Worm (Caenorhabditis elegans) whole organism, L1 larva: ENCODE measurements around the gene ZK1128.7.

Experiments used
- C04F5.9 ChIP-seq: sonication (generic microtip); optimal IDR thresholded peaks from 2 replicates; lab custom pipeline; 2016; ENCODE audit warnings: missing genetic modification characterization, missing compliant biosample characterization
- C16A3.4 ChIP-seq: fragments of 150-350 bp; optimal IDR thresholded peaks from 2 replicates; lab custom pipeline; 2014; ENCODE audit warnings: missing biosample characterization, missing genetic modification characterization
- F16B12.6 ChIP-seq: fragments of 150-350 bp; optimal IDR thresholded peaks from 2 replicates; lab custom pipeline; 2014; ENCODE audit warnings: missing biosample characterization, missing genetic modification characterization
- Y116A8C.19 ChIP-seq: sonication (generic microtip); optimal IDR thresholded peaks from 2 replicates; lab custom pipeline; 2016; ENCODE audit warnings: missing compliant biosample characterization, missing genetic modification characterization, borderline replicate concordance
- ceh-82 ChIP-seq, 3 experiments: fragments of 150-350 bp in 1 of 3; sonication (generic microtip) in 2 of 3; optimal IDR thresholded peaks; 2 replicates each; lab custom pipeline; 2014 to 2017; ENCODE audit warnings: missing biosample characterization in 3 of 3, missing genetic modification characterization in 3 of 3
- ceh-90 ChIP-seq: sonication (generic microtip); optimal IDR thresholded peaks from 2 replicates; lab custom pipeline; 2016; ENCODE audit warnings: missing genetic modification characterization, missing compliant biosample characterization
- ces-1 ChIP-seq: fragments of 150-350 bp; optimal IDR thresholded peaks from 2 replicates; lab custom pipeline; 2014; ENCODE audit warnings: missing biosample characterization, missing genetic modification reagents, missing genetic modification characterization
- dsc-1 ChIP-seq: sonication (generic microtip); optimal IDR thresholded peaks from 2 replicates; lab custom pipeline; 2016; ENCODE audit warnings: mild to moderate bottlenecking, missing genetic modification characterization, missing compliant biosample characterization
- efl-1 ChIP-seq, 4 experiments: fragments of 150-350 bp; optimal IDR thresholded peaks in 3 of 4; peaks in 1 of 4; 1 replicate in 1 of 4; 2 replicates in 3 of 4; lab custom pipeline; 2014; ENCODE audit warnings: missing biosample characterization in 2 of 4, missing genetic modification characterization in 2 of 4, missing genetic modification reagents in 2 of 4
- egl-13 ChIP-seq: sonication (generic microtip); optimal IDR thresholded peaks from 2 replicates; lab custom pipeline; 2016; ENCODE audit warnings: missing genotype, missing genetic modification reagents, missing genetic modification characterization, missing compliant biosample characterization
- fkh-10 ChIP-seq: sonication (generic microtip); optimal IDR thresholded peaks from 2 replicates; lab custom pipeline; 2017; ENCODE audit warnings: missing biosample characterization, missing genetic modification reagents, missing genetic modification characterization
- fkh-4 ChIP-seq: sonication (generic microtip); optimal IDR thresholded peaks from 2 replicates; lab custom pipeline; 2016; ENCODE audit warnings: missing compliant biosample characterization, missing genetic modification characterization, borderline replicate concordance
- fkh-8 ChIP-seq: sonication (generic microtip); optimal IDR thresholded peaks from 2 replicates; lab custom pipeline; 2016; ENCODE audit warnings: mild to moderate bottlenecking, missing genetic modification characterization, missing compliant biosample characterization
- hlh-17 ChIP-seq: fragments of 200-800 bp; sonication (Bioruptor generic); optimal IDR thresholded peaks from 2 replicates; lab custom pipeline; 2018; ENCODE audit warnings: missing genetic modification characterization, mild to moderate bottlenecking, missing compliant biosample characterization, moderate library complexity, borderline replicate concordance
- jun-1 ChIP-seq: fragments of 150-350 bp; optimal IDR thresholded peaks from 2 replicates; lab custom pipeline; 2014; ENCODE audit warnings: missing biosample characterization, missing genetic modification reagents, missing genetic modification characterization
- lin-13 ChIP-seq: fragments of 150-350 bp; optimal IDR thresholded peaks from 2 replicates; lab custom pipeline; 2014; ENCODE audit warnings: missing biosample characterization, missing genetic modification reagents, missing genetic modification characterization
- lin-14 ChIP-seq: fragments of 200-800 bp; sonication (Bioruptor generic); optimal IDR thresholded peaks from 2 replicates; lab custom pipeline; 2018; ENCODE audit warnings: mild to moderate bottlenecking, missing genetic modification characterization, moderate library complexity, missing compliant biosample characterization
- lin-35 ChIP-seq, 2 experiments: fragments of 150-350 bp; optimal IDR thresholded peaks; 2 replicates each; lab custom pipeline; 2014; ENCODE audit warnings: missing biosample characterization in 2 of 2, missing genetic modification characterization in 2 of 2, missing genetic modification reagents in 2 of 2
- lir-3 ChIP-seq: sonication (generic microtip); optimal IDR thresholded peaks from 2 replicates; lab custom pipeline; 2016; ENCODE audit warnings: mild to moderate bottlenecking, missing genetic modification characterization, moderate library complexity, missing compliant biosample characterization; ENCODE audit not compliant: poor library complexity
- lsy-2 ChIP-seq, 2 experiments: fragments of 150-350 bp; optimal IDR thresholded peaks; 2 replicates each; lab custom pipeline; 2014; ENCODE audit warnings: missing biosample characterization in 2 of 2, missing genetic modification characterization in 2 of 2
- mep-1 ChIP-seq: fragments of 150-350 bp; optimal IDR thresholded peaks from 2 replicates; lab custom pipeline; 2014; ENCODE audit warnings: missing biosample characterization, missing genetic modification characterization
- nhr-11 ChIP-seq: fragments of 150-350 bp; optimal IDR thresholded peaks from 2 replicates; lab custom pipeline; 2014; ENCODE audit warnings: missing biosample characterization, missing genetic modification characterization
- nhr-19 ChIP-seq: fragments of 200-800 bp; sonication (Bioruptor generic); conservative IDR thresholded peaks from 2 replicates; pipeline ENCODE4 v1.3.6; 2022; ENCODE audit warnings: missing genetic modification characterization, missing compliant biosample characterization
- nhr-47 ChIP-seq: sonication (generic microtip); optimal IDR thresholded peaks from 2 replicates; lab custom pipeline; 2016; ENCODE audit warnings: mild to moderate bottlenecking, missing genetic modification characterization, moderate library complexity, missing compliant biosample characterization
- nhr-71 ChIP-seq: sonication (generic microtip); optimal IDR thresholded peaks from 2 replicates; lab custom pipeline; 2016; ENCODE audit warnings: mild to moderate bottlenecking, missing genetic modification characterization, moderate library complexity, missing compliant biosample characterization
- nhr-77 ChIP-seq: fragments of 150-350 bp; optimal IDR thresholded peaks from 2 replicates; lab custom pipeline; 2014; ENCODE audit warnings: missing biosample characterization, missing genetic modification characterization
- nhr-84 ChIP-seq: sonication (generic microtip); optimal IDR thresholded peaks from 2 replicates; lab custom pipeline; 2017; ENCODE audit warnings: missing biosample characterization, missing genetic modification characterization
- nhr-90 ChIP-seq: sonication (generic microtip); optimal IDR thresholded peaks from 2 replicates; lab custom pipeline; 2016; ENCODE audit warnings: mild to moderate bottlenecking, missing genetic modification characterization, missing compliant biosample characterization; ENCODE audit not compliant: poor library complexity
- pax-3 ChIP-seq: fragments of 200-800 bp; sonication (Bioruptor generic); optimal IDR thresholded peaks from 2 replicates; lab custom pipeline; 2018; ENCODE audit warnings: mild to moderate bottlenecking, missing genetic modification characterization, moderate library complexity, missing compliant biosample characterization
- rnt-1 ChIP-seq: sonication (generic microtip); optimal IDR thresholded peaks from 2 replicates; lab custom pipeline; 2016; ENCODE audit warnings: mild to moderate bottlenecking, missing genetic modification characterization, moderate library complexity, missing compliant biosample characterization
- snpc-4 ChIP-seq: fragments of 150-350 bp; optimal IDR thresholded peaks from 2 replicates; lab custom pipeline; 2014; ENCODE audit warnings: missing biosample characterization, missing genetic modification characterization
- snu-23 ChIP-seq: sonication (generic microtip); optimal IDR thresholded peaks from 2 replicates; lab custom pipeline; 2016; ENCODE audit warnings: missing genetic modification characterization, missing compliant biosample characterization
- sox-4 ChIP-seq: sonication (generic microtip); optimal IDR thresholded peaks from 2 replicates; lab custom pipeline; 2016; ENCODE audit warnings: missing genetic modification characterization, missing compliant biosample characterization
- swsn-7 ChIP-seq: sonication (generic microtip); optimal IDR thresholded peaks from 2 replicates; lab custom pipeline; 2016; ENCODE audit warnings: missing genetic modification characterization, missing compliant biosample characterization
- unc-86 ChIP-seq: sonication (generic microtip); optimal IDR thresholded peaks from 2 replicates; lab custom pipeline; 2016; ENCODE audit warnings: missing genetic modification characterization, missing compliant biosample characterization
- zag-1 ChIP-seq: fragments of 150-350 bp; optimal IDR thresholded peaks from 2 replicates; lab custom pipeline; 2014; ENCODE audit warnings: missing biosample characterization, missing genetic modification characterization
- ztf-11 ChIP-seq, 2 experiments: sonication (generic microtip); optimal IDR thresholded peaks; 2 replicates each; lab custom pipeline; 2016 to 2017; ENCODE audit warnings: missing genetic modification characterization in 2 of 2, missing biosample characterization in 1 of 2, missing compliant biosample characterization in 1 of 2
- ztf-4 ChIP-seq: fragments of 150-350 bp; optimal IDR thresholded peaks from 2 replicates; lab custom pipeline; 2014; ENCODE audit warnings: missing biosample characterization, missing genetic modification characterization

ZK1128.7 gene

ce11 chrIII:10149910-10150309 lies 13.1 kb downstream of the ZK1128.7 start:
- TF ChIP-seq sox-4 (tag; lab: Kevin White, UChicago) (no peak), efl-1 (optimal IDR thresholded peaks at IDR 0.05; lab: Kevin White, UChicago) (no peak), efl-1 (GFP tag; optimal IDR thresholded peaks at IDR 0.05 in 1 of 2; lab: Kevin White, UChicago) (peak in 1 of 2 experiments; percentile 53), lir-3 (tag; lab: Kevin White, UChicago) (no peak), Y116A8C.19 (tag; lab: Kevin White, UChicago) (no peak), nhr-71 (tag; lab: Kevin White, UChicago) (peak; percentile 15)
- TF ChIP-seq, all 84 proteins: peak for 2

- no peak for TF ChIP-seq C04F5.9 (tag; lab: Kevin White, UChicago)
- TF ChIP-seq pax-3 = peak; percentile 40
- TF ChIP-seq hlh-17 = no peak
- TF ChIP-seq nhr-71 (tag; lab: Kevin White, UChicago) = peak; percentile 67
- no peak for TF ChIP-seq fkh-4
- TF ChIP-seq ztf-11 (tag; optimal IDR thresholded peaks at IDR 0.05; lab: Kevin White, UChicago) = no peak
- no peak for TF ChIP-seq Y116A8C.19 (tag; lab: Kevin White, UChicago)
- no peak for TF ChIP-seq F16B12.6
- TF ChIP-seq unc-86 (tag; lab: Kevin White, UChicago) = no peak
- TF ChIP-seq egl-13 (tag; lab: Kevin White, UChicago) = no peak
- peak; percentile 93 for TF ChIP-seq fkh-8 (tag; lab: Kevin White, UChicago)
- peak in 1 of 2 experiments; percentile 1 for TF ChIP-seq lin-35 (GFP tag; optimal IDR thresholded peaks at IDR 0.05; lab: Kevin White, UChicago)
- peak; percentile 77 for TF ChIP-seq sox-4 (tag; lab: Kevin White, UChicago)
- peak; percentile 51 for TF ChIP-seq lin-14
- no peak for TF ChIP-seq efl-1 (optimal IDR thresholded peaks at IDR 0.05; lab: Kevin White, UChicago)
- TF ChIP-seq efl-1 (GFP tag; optimal IDR thresholded peaks at IDR 0.05 in 1 of 2; lab: Kevin White, UChicago) = peak in 1 of 2 experiments; percentile 80
- TF ChIP-seq nhr-90 (tag; lab: Kevin White, UChicago) = no peak
- TF ChIP-seq snu-23 (GFP tag; lab: Kevin White, UChicago) = peak; percentile 8
- peak; percentile 14 to 44 for TF ChIP-seq lsy-2 (tag; optimal IDR thresholded peaks at IDR 0.05; lab: Kevin White, UChicago)
- no peak for TF ChIP-seq jun-1 (tag; lab: Kevin White, UChicago)
- peak; percentile 32 for TF ChIP-seq swsn-7 (tag; lab: Kevin White, UChicago)
- TF ChIP-seq dsc-1 (tag; lab: Kevin White, UChicago) = peak; percentile 60
- TF ChIP-seq ces-1 (GFP tag; lab: Kevin White, UChicago) = no peak
- no peak for TF ChIP-seq fkh-10 (GFP tag; lab: Kevin White, UChicago)
- TF ChIP-seq lin-13 (GFP tag; lab: Kevin White, UChicago) = no peak
- TF ChIP-seq snpc-4 = no peak
- peak; percentile 61 for TF ChIP-seq nhr-47 (tag; lab: Kevin White, UChicago)
- no peak for TF ChIP-seq zag-1 (tag; lab: Kevin White, UChicago)
- no peak for TF ChIP-seq ceh-90 (tag; lab: Kevin White, UChicago)
Observed at ce11 chrIII:10150710-10151109, 13.9 kb downstream of the ZK1128.7 start.

ce11 chrIII:10151719-10152118 lies 14.9 kb downstream of the ZK1128.7 start:
- TF ChIP-seq snu-23 (GFP tag; lab: Kevin White, UChicago) = peak; percentile 13
- TF ChIP-seq fkh-4 = no peak
- TF ChIP-seq dsc-1 (tag; lab: Kevin White, UChicago) = no peak
- TF ChIP-seq hlh-17 = no peak
- TF ChIP-seq nhr-19 (GFP tag; lab: Robert Waterston, UW) = peak; percentile 29; the same call in 1 of the 2 replicates
- TF ChIP-seq fkh-10 (GFP tag; lab: Kevin White, UChicago) = peak; percentile 35
- peak; percentile 42 for TF ChIP-seq rnt-1
- TF ChIP-seq C16A3.4 (tag; lab: Kevin White, UChicago) = no peak
- TF ChIP-seq lin-14 = peak; percentile 88
- TF ChIP-seq ceh-82 (tag; optimal IDR thresholded peaks at IDR 0.05; lab: Kevin White, UChicago) = peak in 2 of 3 experiments; percentile 10 to 49
- TF ChIP-seq nhr-11 (tag; lab: Kevin White, UChicago) = no peak
- TF ChIP-seq lsy-2 (tag; optimal IDR thresholded peaks at IDR 0.05; lab: Kevin White, UChicago) = peak in 1 of 2 experiments; percentile 26
- TF ChIP-seq fkh-8 (tag; lab: Kevin White, UChicago) = peak; percentile 73
- TF ChIP-seq nhr-77 (tag; lab: Kevin White, UChicago) = no peak
- TF ChIP-seq lin-35 (GFP tag; optimal IDR thresholded peaks at IDR 0.05; lab: Kevin White, UChicago) = peak in 1 of 2 experiments; percentile 39
- TF ChIP-seq efl-1 (optimal IDR thresholded peaks at IDR 0.05; lab: Kevin White, UChicago) = no peak
- peak in 1 of 2 experiments; percentile 14 for TF ChIP-seq efl-1 (GFP tag; optimal IDR thresholded peaks at IDR 0.05 in 1 of 2; lab: Kevin White, UChicago)
- peak; percentile 31 for TF ChIP-seq nhr-71 (tag; lab: Kevin White, UChicago)
- TF ChIP-seq ces-1 (GFP tag; lab: Kevin White, UChicago) = peak; percentile 26
- TF ChIP-seq zag-1 (tag; lab: Kevin White, UChicago) = no peak
- TF ChIP-seq ztf-4 (tag; lab: Kevin White, UChicago) = peak; percentile 8
- TF ChIP-seq mep-1 = peak; percentile 11
- TF ChIP-seq nhr-84 (tag; lab: Kevin White, UChicago) = no peak
